Worm (Caenorhabditis elegans) whole organism, young adult: ENCODE results near the gene clec-162.
A peak's percentile ranks its signal among the peaks of the same experiment; 100 is the strongest.

Experiments
- B0019.2 ChIP-seq: fragments of 200-800 bp; sonication (Bioruptor generic); conservative IDR thresholded peaks from 2 replicates; pipeline ENCODE4 v1.3.6; 2022; ENCODE audit warnings: missing genetic modification reagents, missing genetic modification characterization, missing compliant biosample characterization
- F22D6.2 ChIP-seq: sonication (generic microtip); optimal IDR thresholded peaks from 2 replicates; lab custom pipeline; 2016; ENCODE audit warnings: mild to moderate bottlenecking, missing genetic modification characterization, missing compliant biosample characterization
- F23B12.7 ChIP-seq: sonication (generic microtip); optimal IDR thresholded peaks from 2 replicates; lab custom pipeline; 2017; ENCODE audit warnings: missing genetic modification characterization, mild to moderate bottlenecking, missing compliant biosample characterization, antibody characterized with exemption, moderate library complexity; ENCODE audit not compliant: insufficient read depth
- F39B2.1 ChIP-seq: fragments of 200-800 bp; sonication (Bioruptor generic); IDR thresholded peaks from 2 replicates; pipeline ENCODE4 v1.3.6; 2022; ENCODE audit warnings: missing genetic modification reagents, missing genetic modification characterization, missing compliant biosample characterization
- F52B5.7 ChIP-seq: sonication (generic microtip); optimal IDR thresholded peaks from 2 replicates; lab custom pipeline; 2016; ENCODE audit warnings: mild to moderate bottlenecking, missing genetic modification characterization, missing compliant biosample characterization
- F57A8.1 ChIP-seq: fragments of 200-800 bp; sonication (Bioruptor generic); optimal IDR thresholded peaks from 2 replicates; lab custom pipeline; 2018; ENCODE audit warnings: mild to moderate bottlenecking, missing genetic modification characterization, moderate library complexity, missing compliant biosample characterization
- K12H6.12 ChIP-seq: fragments of 200-800 bp; sonication (Bioruptor generic); optimal IDR thresholded peaks from 2 replicates; lab custom pipeline; 2018; ENCODE audit warnings: mild to moderate bottlenecking, missing genetic modification characterization, missing compliant biosample characterization
- Y53G8AR.9 ChIP-seq: fragments of 200-800 bp; sonication (Bioruptor generic); conservative IDR thresholded peaks from 2 replicates; pipeline ENCODE4 v1.3.6; 2022; ENCODE audit warnings: missing genetic modification reagents, missing genetic modification characterization, missing compliant biosample characterization
- Y95B8A.8 ChIP-seq: fragments of 200-800 bp; sonication (Bioruptor generic); IDR thresholded peaks from 2 replicates; pipeline ENCODE4 v1.3.6; 2022; ENCODE audit warnings: missing genetic modification reagents, missing genetic modification characterization, missing compliant biosample characterization
- aptf-2 ChIP-seq: fragments of 200-800 bp; sonication (Bioruptor generic); conservative IDR thresholded peaks from 2 replicates; pipeline ENCODE4 v1.3.6; 2022; ENCODE audit warnings: missing genetic modification reagents, missing genetic modification characterization, missing compliant biosample characterization
- aptf-3 ChIP-seq: fragments of 200-800 bp; sonication (Bioruptor generic); IDR thresholded peaks from 2 replicates; pipeline ENCODE4 v1.3.6; 2022; ENCODE audit warnings: missing genetic modification characterization, missing compliant biosample characterization
- attf-3 ChIP-seq: fragments of 200-800 bp; sonication (Bioruptor generic); conservative IDR thresholded peaks from 2 replicates; pipeline ENCODE4 v1.3.6; 2022; ENCODE audit warnings: missing genetic modification reagents, missing genetic modification characterization, missing compliant biosample characterization
- cebp-1 ChIP-seq, 2 experiments: fragments of 200-800 bp in 1 of 2; sonication (Bioruptor generic) in 1 of 2; sonication (generic microtip) in 1 of 2; IDR thresholded peaks in 1 of 2; optimal IDR thresholded peaks in 1 of 2; 2 replicates each; pipeline versions ENCODE4 v1.3.6 to Lab custom; 2017 to 2022; ENCODE audit warnings: missing compliant biosample characterization in 2 of 2, missing genetic modification characterization in 2 of 2, mild to moderate bottlenecking in 1 of 2, missing genetic modification reagents in 1 of 2, moderate library complexity in 1 of 2
- ceh-100 ChIP-seq: fragments of 200-800 bp; sonication (Bioruptor generic); IDR thresholded peaks from 2 replicates; pipeline ENCODE4 v1.3.6; 2022; ENCODE audit warnings: missing genetic modification reagents, missing genetic modification characterization, missing compliant biosample characterization
- chd-7 ChIP-seq: sonication (generic microtip); optimal IDR thresholded peaks from 2 replicates; lab custom pipeline; 2016; ENCODE audit warnings: mild to moderate bottlenecking, missing genetic modification characterization, moderate library complexity, missing compliant biosample characterization
- dpl-1 ChIP-seq: fragments of 150-350 bp; optimal IDR thresholded peaks from 2 replicates; lab custom pipeline; 2014; ENCODE audit warnings: missing biosample characterization, missing genetic modification reagents, missing genetic modification characterization
- efl-1 ChIP-seq: fragments of 150-350 bp; optimal IDR thresholded peaks from 2 replicates; lab custom pipeline; 2014; ENCODE audit warnings: missing biosample characterization, missing genetic modification reagents, missing genetic modification characterization
- egl-18 ChIP-seq: fragments of 200-800 bp; sonication (Bioruptor generic); IDR thresholded peaks from 2 replicates; pipeline ENCODE4 v1.3.6; 2022; ENCODE audit warnings: missing genetic modification reagents, missing genetic modification characterization, missing compliant biosample characterization
- egrh-3 ChIP-seq: fragments of 200-800 bp; sonication (Bioruptor generic); IDR thresholded peaks from 2 replicates; pipeline ENCODE4 v1.3.6; 2022; ENCODE audit warnings: missing genetic modification reagents, missing genetic modification characterization, missing compliant biosample characterization
- ekl-4 ChIP-seq: fragments of 200-800 bp; sonication (Bioruptor generic); IDR thresholded peaks from 2 replicates; pipeline ENCODE4 v1.3.6; 2022; ENCODE audit warnings: missing genetic modification reagents, missing genetic modification characterization, missing compliant biosample characterization
- gei-17 ChIP-seq: fragments of 200-800 bp; sonication (Bioruptor generic); optimal IDR thresholded peaks from 2 replicates; lab custom pipeline; 2018; ENCODE audit warnings: mild to moderate bottlenecking, missing genetic modification characterization, missing compliant biosample characterization
- hmg-1.2 ChIP-seq: fragments of 200-800 bp; sonication (Bioruptor generic); IDR thresholded peaks from 2 replicates; pipeline ENCODE4 v1.3.6; 2022; ENCODE audit warnings: missing genetic modification reagents, missing genetic modification characterization, missing compliant biosample characterization
- hsf-1 ChIP-seq: fragments of 200-800 bp; sonication (Bioruptor generic); IDR thresholded peaks from 2 replicates; pipeline ENCODE4 v1.3.6; 2022; ENCODE audit warnings: missing genetic modification reagents, missing genetic modification characterization, missing compliant biosample characterization
- let-607 ChIP-seq, 2 experiments: fragments of 200-800 bp in 1 of 2; sonication (Bioruptor generic) in 1 of 2; sonication (generic microtip) in 1 of 2; optimal IDR thresholded peaks; 2 replicates each; lab custom pipeline; 2016 to 2018; ENCODE audit warnings: mild to moderate bottlenecking in 2 of 2, missing compliant biosample characterization in 2 of 2, missing genetic modification characterization in 2 of 2, moderate library complexity in 2 of 2, missing genotype in 1 of 2
- lin-26 ChIP-seq: fragments of 200-800 bp; sonication (Bioruptor generic); IDR thresholded peaks from 2 replicates; pipeline ENCODE4 v1.3.6; 2022; ENCODE audit warnings: missing genetic modification reagents, missing genetic modification characterization, missing compliant biosample characterization
- lin-35 ChIP-seq, 3 experiments: fragments of 150-350 bp in 2 of 3; sonication (generic microtip) in 1 of 3; optimal IDR thresholded peaks; 2 replicates each; lab custom pipeline; 2014 to 2018; ENCODE audit warnings: missing biosample characterization in 3 of 3, missing genetic modification characterization in 3 of 3, missing genetic modification reagents in 3 of 3
- lir-1 ChIP-seq: fragments of 200-800 bp; sonication (Bioruptor generic); conservative IDR thresholded peaks from 2 replicates; pipeline ENCODE4 v1.3.6; 2022; ENCODE audit warnings: missing genetic modification reagents, missing genetic modification characterization, missing compliant biosample characterization
- madf-3 ChIP-seq: fragments of 200-800 bp; sonication (Bioruptor generic); IDR thresholded peaks from 2 replicates; pipeline ENCODE4 v1.3.6; 2022; ENCODE audit warnings: missing genetic modification reagents, missing genetic modification characterization, missing compliant biosample characterization
- madf-8 ChIP-seq: fragments of 200-800 bp; sonication (Bioruptor generic); conservative IDR thresholded peaks from 2 replicates; pipeline ENCODE4 v1.3.6; 2022; ENCODE audit warnings: missing genetic modification reagents, missing genetic modification characterization, missing compliant biosample characterization
- mcd-1 ChIP-seq: fragments of 200-800 bp; sonication (Bioruptor generic); IDR thresholded peaks from 2 replicates; pipeline ENCODE4 v1.3.6; 2022; ENCODE audit warnings: missing genetic modification reagents, missing genetic modification characterization, missing compliant biosample characterization
- mxl-1 ChIP-seq: sonication (generic microtip); optimal IDR thresholded peaks from 2 replicates; lab custom pipeline; 2016; ENCODE audit warnings: missing genetic modification characterization, missing compliant biosample characterization
- nhr-179 ChIP-seq: sonication (generic microtip); optimal IDR thresholded peaks from 2 replicates; lab custom pipeline; 2016; ENCODE audit warnings: mild to moderate bottlenecking, missing genetic modification characterization, missing compliant biosample characterization
- nhr-80 ChIP-seq: sonication (generic microtip); optimal IDR thresholded peaks from 2 replicates; lab custom pipeline; 2016; ENCODE audit warnings: missing genetic modification characterization, missing compliant biosample characterization
- repo-1 ChIP-seq: sonication (generic microtip); optimal IDR thresholded peaks from 2 replicates; lab custom pipeline; 2017; ENCODE audit warnings: mild to moderate bottlenecking, missing genetic modification characterization, missing compliant biosample characterization
- sdz-38 ChIP-seq: sonication (generic microtip); optimal IDR thresholded peaks from 2 replicates; lab custom pipeline; 2016; ENCODE audit warnings: missing genotype, missing genetic modification characterization, missing compliant biosample characterization
- snpc-1.3 ChIP-seq: sonication (generic microtip); optimal IDR thresholded peaks from 2 replicates; lab custom pipeline; 2017; ENCODE audit warnings: missing genetic modification characterization, mild to moderate bottlenecking, missing compliant biosample characterization, antibody characterized with exemption, moderate library complexity, missing genotype, missing genetic modification reagents; ENCODE audit not compliant: insufficient read depth
- snpc-3.4 ChIP-seq: sonication (generic microtip); optimal IDR thresholded peaks from 2 replicates; lab custom pipeline; 2017; ENCODE audit warnings: missing genetic modification characterization, mild to moderate bottlenecking, missing compliant biosample characterization, antibody characterized with exemption, moderate library complexity, missing genotype, missing genetic modification reagents
- tbx-9 ChIP-seq: sonication (generic microtip); optimal IDR thresholded peaks from 2 replicates; lab custom pipeline; 2016; ENCODE audit warnings: borderline replicate concordance, missing genetic modification characterization, inconsistent platforms, missing compliant biosample characterization
- zfh-2 ChIP-seq: fragments of 200-800 bp; sonication (Bioruptor generic); conservative IDR thresholded peaks from 2 replicates; pipeline ENCODE4 v1.3.6; 2022; ENCODE audit warnings: missing genetic modification reagents, missing genetic modification characterization, missing compliant biosample characterization
- ztf-28 ChIP-seq: fragments of 200-800 bp; sonication (Bioruptor generic); IDR thresholded peaks from 2 replicates; pipeline ENCODE4 v1.3.6; 2022; ENCODE audit warnings: missing genetic modification reagents, missing genetic modification characterization, missing compliant biosample characterization

clec-162 gene

DNA sequence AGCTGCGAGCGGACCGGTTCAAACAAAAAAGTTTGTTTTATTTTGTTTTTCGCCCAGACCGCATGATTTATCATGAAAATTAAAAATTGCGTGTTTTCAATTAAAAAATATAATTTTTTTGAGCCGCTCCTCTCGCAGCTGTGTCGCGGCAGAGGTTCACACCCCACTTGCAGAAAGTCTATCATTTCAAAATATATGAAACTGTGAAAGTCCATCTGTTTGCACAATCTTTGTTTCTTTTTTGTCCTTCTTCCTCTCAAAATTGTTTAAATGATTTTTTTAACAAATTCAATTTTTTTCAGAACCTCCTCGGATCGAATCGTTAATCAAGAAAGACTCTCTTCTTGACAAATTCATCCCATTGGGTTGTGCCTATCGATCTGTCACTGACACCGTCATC, 25.4 kb downstream of the clec-162 start, which contains the start of gene tlk-1:
TSS of gene tlk-1 (plus strand) at position 301 of the 400 bp plus-strand sequence.
- TF ChIP-seq madf-3: no peak
- TF ChIP-seq F39B2.1: no peak
- no peak for TF ChIP-seq cebp-1 (GFP tag; IDR thresholded peaks at IDR 0.05; lab: Robert Waterston, UW)
- TF ChIP-seq cebp-1 (tag; optimal IDR thresholded peaks at IDR 0.05; lab: Kevin White, UChicago): no peak
- TF ChIP-seq attf-3 (GFP tag; lab: Robert Waterston, UW): no peak
- TF ChIP-seq aptf-2: no peak
- TF ChIP-seq sdz-38 (tag; lab: Kevin White, UChicago): no peak
- no peak for TF ChIP-seq ztf-28 (GFP tag; lab: Robert Waterston, UW)
- no peak for TF ChIP-seq egrh-3
- TF ChIP-seq repo-1 (tag; lab: Kevin White, UChicago): no peak
- TF ChIP-seq dpl-1 (GFP tag; lab: Kevin White, UChicago): no peak
- no peak for TF ChIP-seq aptf-3 (GFP tag; lab: Robert Waterston, UW)
- TF ChIP-seq F57A8.1 (GFP tag; lab: Kevin White, UChicago): no peak
- TF ChIP-seq zfh-2 (GFP tag; lab: Robert Waterston, UW): no peak
- TF ChIP-seq, all 124 proteins: peak for 0

DNA sequence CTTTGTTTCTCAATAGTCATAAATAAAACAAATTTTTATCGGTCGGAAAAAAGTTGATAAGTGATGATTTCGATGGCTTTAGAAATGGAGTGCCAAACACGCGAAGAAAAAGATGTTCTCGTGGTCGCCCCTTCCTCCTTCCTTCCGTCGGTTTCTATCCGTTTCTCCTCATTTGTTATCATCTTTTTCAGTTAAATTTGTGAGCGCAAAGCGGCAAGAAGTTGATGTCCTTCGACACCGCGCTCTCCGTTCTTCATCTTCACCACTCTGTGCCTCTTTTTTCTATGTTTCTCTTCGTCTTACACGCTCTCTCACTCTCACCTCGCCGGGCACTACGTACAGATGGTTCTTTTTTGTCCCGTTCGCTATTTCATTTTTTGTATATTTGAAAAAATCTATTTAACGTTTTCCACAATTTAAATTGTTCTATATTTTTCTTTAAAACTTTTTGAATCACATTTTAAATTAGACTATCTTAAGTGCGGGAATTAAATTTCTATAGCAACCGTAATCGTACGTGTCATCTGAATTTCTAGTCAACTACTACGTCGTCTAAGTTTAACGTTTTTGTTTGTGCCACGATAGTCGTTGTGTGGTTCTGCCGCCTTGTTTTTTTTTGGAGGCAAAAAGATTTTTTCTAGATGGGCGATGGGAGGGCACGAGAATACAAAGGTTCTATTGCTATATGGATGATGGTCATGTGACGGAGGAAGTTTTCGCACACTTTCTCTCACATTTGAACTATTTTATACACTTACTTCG, 26.2 kb downstream of the clec-162 start:
- TF ChIP-seq attf-3 (GFP tag; lab: Robert Waterston, UW) (no peak), K12H6.12 (tag; lab: Kevin White, UChicago) (peak; percentile 2), nhr-80 (tag; lab: Kevin White, UChicago) (peak; percentile 32), nhr-179 (tag; lab: Kevin White, UChicago) (no peak), hmg-1.2 (GFP tag; lab: Robert Waterston, UW) (peak; percentile 53; the same call in 1 of the 2 replicates), cebp-1 (GFP tag; IDR thresholded peaks at IDR 0.05; lab: Robert Waterston, UW) (no peak), cebp-1 (tag; optimal IDR thresholded peaks at IDR 0.05; lab: Kevin White, UChicago) (peak; percentile 1), zfh-2 (GFP tag; lab: Robert Waterston, UW) (0 out of 2 replicates have a peak, but pooled peaks have one; percentile 27)

DNA sequence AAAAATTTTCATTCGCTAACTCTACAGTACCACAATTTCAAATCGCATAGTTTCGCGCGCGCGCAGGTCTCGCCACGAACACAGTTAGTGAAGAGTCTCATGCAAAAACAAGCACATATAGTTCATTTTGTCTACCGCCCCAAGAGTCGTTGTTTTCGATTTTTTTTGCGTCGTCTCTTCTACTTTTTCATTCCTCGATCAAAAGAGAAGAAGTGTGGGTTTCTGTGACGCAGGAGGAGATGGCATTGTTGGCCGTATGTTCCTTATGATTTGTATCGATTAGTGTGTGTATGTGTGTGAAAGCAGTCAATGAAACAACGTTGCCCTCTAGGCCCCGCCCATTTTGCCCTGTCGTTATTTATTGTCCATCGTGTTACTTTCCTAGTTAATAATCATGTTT, 27.1 kb downstream of the clec-162 start:
- no peak for TF ChIP-seq aptf-2
- TF ChIP-seq snpc-1.3 (tag; lab: Kevin White, UChicago): no peak
- TF ChIP-seq B0019.2: no peak
- TF ChIP-seq ekl-4: no peak

DNA sequence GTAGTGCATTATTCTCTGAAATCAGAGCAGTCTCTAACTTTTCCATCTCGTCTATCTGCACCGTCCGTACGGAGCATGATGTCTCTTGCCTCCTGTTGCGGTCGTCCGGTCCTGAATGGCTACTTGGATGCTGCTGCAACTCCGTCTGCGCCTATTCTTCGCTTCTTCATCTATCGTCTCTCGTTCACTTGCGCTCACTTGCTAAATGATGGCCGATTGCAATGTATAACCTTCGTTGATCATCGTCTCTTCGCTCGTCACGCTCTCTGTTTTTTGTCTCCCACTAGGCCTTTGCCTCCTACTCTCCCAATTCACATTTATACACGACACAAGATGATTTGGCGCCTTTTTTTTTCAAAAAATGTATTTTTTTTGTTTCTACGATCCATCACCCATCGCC, 27.7 kb downstream of the clec-162 start:
- TF ChIP-seq hsf-1: no peak
- TF ChIP-seq madf-8 (GFP tag; lab: Robert Waterston, UW): no peak
- TF ChIP-seq snpc-1.3 (tag; lab: Kevin White, UChicago): no peak
- TF ChIP-seq efl-1 (GFP tag; lab: Kevin White, UChicago): no peak
- TF ChIP-seq mcd-1: 0 out of 2 replicates have a peak, but pooled peaks have one; percentile 38
- no peak for TF ChIP-seq snpc-3.4 (tag; lab: Kevin White, UChicago)
- TF ChIP-seq Y53G8AR.9 (GFP tag; lab: Robert Waterston, UW): 0 out of 2 replicates have a peak, but pooled peaks have one; percentile 35
- TF ChIP-seq F22D6.2 (tag; lab: Kevin White, UChicago): no peak
- no peak for TF ChIP-seq lir-1 (GFP tag; lab: Robert Waterston, UW)
- TF ChIP-seq mxl-1 (tag; lab: Kevin White, UChicago): no peak
- TF ChIP-seq lin-35 (GFP tag; optimal IDR thresholded peaks at IDR 0.05; lab: Kevin White, UChicago): no peak
- no peak for TF ChIP-seq F52B5.7
- TF ChIP-seq lin-26 (GFP tag; lab: Robert Waterston, UW): no peak
- no peak for TF ChIP-seq let-607 (tag; optimal IDR thresholded peaks at IDR 0.05; lab: Kevin White, UChicago)
- no peak for TF ChIP-seq chd-7 (tag; lab: Kevin White, UChicago)
- TF ChIP-seq aptf-3 (GFP tag; lab: Robert Waterston, UW): no peak
- TF ChIP-seq ceh-100 (GFP tag; lab: Robert Waterston, UW): no peak
- TF ChIP-seq nhr-179 (tag; lab: Kevin White, UChicago): no peak
- no peak for TF ChIP-seq egl-18 (GFP tag; lab: Robert Waterston, UW)
- peak; percentile 97 for TF ChIP-seq nhr-80 (tag; lab: Kevin White, UChicago)
- TF ChIP-seq B0019.2: no peak
- TF ChIP-seq tbx-9 (tag; lab: Kevin White, UChicago): no peak
- no peak for TF ChIP-seq F23B12.7 (tag; lab: Kevin White, UChicago)
- TF ChIP-seq gei-17 (GFP tag; lab: Kevin White, UChicago): no peak
- no peak for TF ChIP-seq Y95B8A.8 (GFP tag; lab: Robert Waterston, UW)
